Fruit fly (Drosophila melanogaster) whole organism, embryonic: ENCODE results near the gene CG12321.

ENCODE experiments used
- Atf3 ChIP-seq: fragments of 200-800 bp; sonication (Bioruptor generic); optimal IDR thresholded peaks from 3 replicates; lab custom pipeline; 2016; ENCODE audit warnings: missing biosample characterization, missing genetic modification characterization
- CG10274 ChIP-seq: fragments of 200-800 bp; sonication (Bioruptor generic); optimal IDR thresholded peaks from 3 replicates; lab custom pipeline; 2017; ENCODE audit warnings: missing biosample characterization, mild to moderate bottlenecking, missing genetic modification characterization
- CG10462 ChIP-seq: fragments of 200-800 bp; sonication (Bioruptor generic); optimal IDR thresholded peaks from 2 replicates; lab custom pipeline; 2016; ENCODE audit warnings: missing biosample characterization, missing genetic modification characterization
- CG10979 ChIP-seq: fragments of 200-800 bp; sonication (Bioruptor generic); optimal IDR thresholded peaks from 2 replicates; lab custom pipeline; 2018; ENCODE audit warnings: missing biosample characterization, mild to moderate bottlenecking, missing genetic modification characterization, moderate library complexity
- CG11247 ChIP-seq: fragments of 200-800 bp; sonication (Bioruptor generic); IDR thresholded peaks from 2 replicates; pipeline ENCODE4 v1.3.6; 2022; ENCODE audit warnings: missing biosample characterization, missing genetic modification characterization
- CG11456 ChIP-seq: fragments of 200-800 bp; sonication (Bioruptor generic); IDR thresholded peaks from 3 replicates; pipeline ENCODE4 v1.3.6; 2022; ENCODE audit warnings: missing biosample characterization, missing genetic modification characterization
- CG11504 ChIP-seq: fragments of 200-800 bp; sonication (Bioruptor generic); optimal IDR thresholded peaks from 3 replicates; lab custom pipeline; 2019; ENCODE audit warnings: missing biosample characterization, mild to moderate bottlenecking, missing genetic modification characterization, moderate library complexity
- CG12155 ChIP-seq: fragments of 200-800 bp; sonication (Bioruptor generic); optimal IDR thresholded peaks from 3 replicates; lab custom pipeline; 2016; ENCODE audit warnings: missing biosample characterization, missing genetic modification characterization
- CG13123 ChIP-seq: fragments of 200-800 bp; sonication (Bioruptor generic); optimal IDR thresholded peaks from 2 replicates; lab custom pipeline; 2016; ENCODE audit warnings: missing biosample characterization, missing genetic modification characterization
- CG13894 ChIP-seq: fragments of 200-800 bp; sonication (Bioruptor generic); optimal IDR thresholded peaks from 3 replicates; lab custom pipeline; 2018; ENCODE audit warnings: missing biosample characterization, mild to moderate bottlenecking, missing genetic modification characterization, moderate library complexity
- CG14965 ChIP-seq: fragments of 200-800 bp; sonication (Bioruptor generic); optimal IDR thresholded peaks from 2 replicates; lab custom pipeline; 2016; ENCODE audit warnings: missing biosample characterization, missing genetic modification characterization, borderline replicate concordance
- CG15601 ChIP-seq: fragments of 200-800 bp; sonication (Bioruptor generic); optimal IDR thresholded peaks from 3 replicates; lab custom pipeline; 2019; ENCODE audit warnings: missing biosample characterization, mild to moderate bottlenecking, missing genetic modification characterization, moderate library complexity
- CG18764 ChIP-seq: fragments of 200-800 bp; sonication (Bioruptor generic); optimal IDR thresholded peaks from 3 replicates; lab custom pipeline; 2016; ENCODE audit warnings: missing biosample characterization, missing genetic modification characterization
- CG2116 ChIP-seq: fragments of 200-800 bp; sonication (Bioruptor generic); optimal IDR thresholded peaks from 3 replicates; lab custom pipeline; 2018; ENCODE audit warnings: missing biosample characterization, mild to moderate bottlenecking, missing genetic modification characterization
- CG2712 ChIP-seq: fragments of 200-800 bp; optimal IDR thresholded peaks from 3 replicates; lab custom pipeline; 2019; ENCODE audit warnings: missing biosample characterization, mild to moderate bottlenecking, missing genetic modification characterization, moderate library complexity
- CG3407 ChIP-seq: fragments of 200-800 bp; sonication (Bioruptor generic); optimal IDR thresholded peaks from 2 replicates; lab custom pipeline; 2018; ENCODE audit warnings: missing biosample characterization, mild to moderate bottlenecking, missing genetic modification characterization
- CG4328 ChIP-seq: fragments of 200-800 bp; sonication (Bioruptor generic); optimal IDR thresholded peaks from 3 replicates; lab custom pipeline; 2017; ENCODE audit warnings: missing biosample characterization, missing genetic modification reagents, missing genetic modification characterization
- CG4820 ChIP-seq: fragments of 200-800 bp; sonication (Bioruptor generic); optimal IDR thresholded peaks from 3 replicates; lab custom pipeline; 2016; ENCODE audit warnings: missing biosample characterization, missing genetic modification characterization
- CG8388 ChIP-seq: fragments of 200-800 bp; sonication (Bioruptor generic); optimal IDR thresholded peaks from 2 replicates; lab custom pipeline; 2019; ENCODE audit warnings: missing biosample characterization, mild to moderate bottlenecking, missing genetic modification characterization, moderate library complexity
- CG9727 ChIP-seq: fragments of 200-800 bp; sonication (Bioruptor generic); optimal IDR thresholded peaks from 3 replicates; lab custom pipeline; 2017; ENCODE audit warnings: missing biosample characterization, mild to moderate bottlenecking, missing genetic modification characterization
- CkIIα-i1 ChIP-seq: fragments of 200-800 bp; sonication (Bioruptor generic); IDR thresholded peaks from 2 replicates; pipeline ENCODE4 v1.3.6; 2022; ENCODE audit warnings: missing biosample characterization, missing genetic modification characterization
- CoRest ChIP-seq: fragments of 200-800 bp; sonication (Bioruptor generic); optimal IDR thresholded peaks from 3 replicates; lab custom pipeline; 2018; ENCODE audit warnings: missing biosample characterization, mild to moderate bottlenecking, missing genetic modification characterization, moderate library complexity
- Dad ChIP-seq: fragments of 200-800 bp; sonication (Bioruptor generic); optimal IDR thresholded peaks from 3 replicates; lab custom pipeline; 2016; ENCODE audit warnings: missing biosample characterization, missing genetic modification characterization
- Doc2 ChIP-seq: fragments of 200-800 bp; sonication (Bioruptor generic); IDR thresholded peaks from 2 replicates; pipeline ENCODE4 v1.3.6; 2022; ENCODE audit warnings: missing biosample characterization, missing genetic modification characterization
- Ets97D ChIP-seq: fragments of 200-800 bp; sonication (Bioruptor generic); optimal IDR thresholded peaks from 3 replicates; lab custom pipeline; 2016; ENCODE audit warnings: missing biosample characterization, missing genetic modification characterization
- Fer2 ChIP-seq: fragments of 200-800 bp; sonication (Bioruptor generic); optimal IDR thresholded peaks from 2 replicates; lab custom pipeline; 2018; ENCODE audit warnings: missing biosample characterization, mild to moderate bottlenecking, missing genetic modification characterization, moderate library complexity
- Gug ChIP-seq: fragments of 200-800 bp; sonication (Bioruptor generic); IDR thresholded peaks from 4 replicates; pipeline ENCODE4 v1.3.6; 2022; ENCODE audit warnings: missing biosample characterization, missing genetic modification characterization
- Med ChIP-seq: fragments of 200-800 bp; sonication (Bioruptor generic); peaks from one replicate; lab custom pipeline; 2016; ENCODE audit warnings: missing biosample characterization, missing genetic modification characterization, mild to moderate bottlenecking, inconsistent platforms, moderate library complexity
- Myb ChIP-seq: fragments of 200-800 bp; sonication (Bioruptor generic); optimal IDR thresholded peaks from 2 replicates; lab custom pipeline; 2016; ENCODE audit warnings: missing biosample characterization, missing genetic modification characterization
- Nf-YC ChIP-seq: fragments of 200-800 bp; optimal IDR thresholded peaks from 3 replicates; lab custom pipeline; 2019; ENCODE audit warnings: missing biosample characterization, mild to moderate bottlenecking, missing genetic modification characterization, moderate library complexity
- YL-1 ChIP-seq: fragments of 200-800 bp; sonication (Bioruptor generic); optimal IDR thresholded peaks from 3 replicates; lab custom pipeline; 2017; ENCODE audit warnings: missing biosample characterization, mild to moderate bottlenecking, missing genetic modification characterization
- amos ChIP-seq: fragments of 200-800 bp; sonication (Bioruptor generic); IDR thresholded peaks from 2 replicates; pipeline ENCODE4 v1.3.6; 2022; ENCODE audit warnings: missing biosample characterization, missing genetic modification characterization; ENCODE audit not compliant: partially characterized antibody
- ash1 ChIP-seq: fragments of 200-800 bp; sonication (Bioruptor generic); optimal IDR thresholded peaks from 2 replicates; lab custom pipeline; 2018; ENCODE audit warnings: missing biosample characterization, mild to moderate bottlenecking, missing genetic modification characterization
- bbx ChIP-seq: fragments of 200-800 bp; sonication (Bioruptor generic); IDR thresholded peaks from 2 replicates; pipeline ENCODE4 v1.3.6; 2022; ENCODE audit warnings: missing biosample characterization, missing genetic modification characterization; ENCODE audit not compliant: partially characterized antibody
- chm ChIP-seq: fragments of 200-800 bp; sonication (Bioruptor generic); IDR thresholded peaks from 2 replicates; pipeline ENCODE4 v1.3.6; 2022; ENCODE audit warnings: missing biosample characterization, missing genetic modification characterization
- ci ChIP-seq: fragments of 200-800 bp; sonication (Bioruptor generic); IDR thresholded peaks from 3 replicates; pipeline ENCODE4 v1.3.6; 2022; ENCODE audit warnings: missing biosample characterization, missing genetic modification characterization
- da ChIP-seq: fragments of 200-800 bp; sonication (Bioruptor generic); optimal IDR thresholded peaks from 2 replicates; lab custom pipeline; 2016; ENCODE audit warnings: missing biosample characterization, missing genetic modification characterization
- fu2 ChIP-seq: fragments of 200-800 bp; sonication (Bioruptor generic); optimal IDR thresholded peaks from 2 replicates; lab custom pipeline; 2016; ENCODE audit warnings: missing biosample characterization, missing genetic modification characterization
- gro ChIP-seq: fragments of 200-800 bp; sonication (Bioruptor generic); optimal IDR thresholded peaks from 2 replicates; lab custom pipeline; 2016; ENCODE audit warnings: missing biosample characterization, missing genetic modification characterization
- ham ChIP-seq: fragments of 200-800 bp; sonication (Bioruptor generic); IDR thresholded peaks from 2 replicates; pipeline ENCODE4 v1.3.6; 2022; ENCODE audit warnings: missing biosample characterization, missing genetic modification characterization
- hth ChIP-seq: fragments of >200 bp; optimal IDR thresholded peaks from 2 replicates; lab custom pipeline; 2017; ENCODE audit warnings: inconsistent platforms
- insv ChIP-seq, 2 experiments: fragments of 200-800 bp; sonication (Bioruptor generic); optimal IDR thresholded peaks; 3 replicates each; lab custom pipeline; 2016 to 2018; ENCODE audit warnings: missing biosample characterization in 2 of 2, missing genetic modification characterization in 2 of 2
- ken ChIP-seq: fragments of 200-800 bp; sonication (Bioruptor generic); IDR thresholded peaks from 3 replicates; pipeline ENCODE4 v1.3.6; 2022; ENCODE audit warnings: missing biosample characterization, missing genetic modification characterization
- schlank ChIP-seq: fragments of 200-800 bp; sonication (Bioruptor generic); optimal IDR thresholded peaks from 2 replicates; lab custom pipeline; 2018; ENCODE audit warnings: missing biosample characterization, mild to moderate bottlenecking, missing genetic modification characterization
- sens-2 ChIP-seq: fragments of 200-800 bp; sonication (Bioruptor generic); IDR thresholded peaks from 2 replicates; pipeline ENCODE4 v1.3.6; 2022; ENCODE audit warnings: missing biosample characterization, missing genetic modification characterization
- sim ChIP-seq: fragments of 200-800 bp; sonication (Bioruptor generic); IDR thresholded peaks from 2 replicates; pipeline ENCODE4 v1.3.6; 2022; ENCODE audit warnings: missing biosample characterization, missing genetic modification characterization
- sr ChIP-seq: fragments of 200-800 bp; sonication (Bioruptor generic); IDR thresholded peaks from 3 replicates; pipeline ENCODE4 v1.3.6; 2022; ENCODE audit warnings: missing biosample characterization, missing genetic modification characterization
- tll ChIP-seq, 2 experiments: fragments of 200-800 bp in 1 of 2; fragments of >200 bp in 1 of 2; sonication (Bioruptor generic) in 1 of 2; optimal IDR thresholded peaks; 2 replicates each; lab custom pipeline; 2017 to 2019; ENCODE audit warnings: missing biosample characterization in 2 of 2, missing genetic modification characterization in 2 of 2, mild to moderate bottlenecking in 1 of 2, moderate library complexity in 1 of 2
- trem ChIP-seq: fragments of 200-800 bp; optimal IDR thresholded peaks from 3 replicates; lab custom pipeline; 2019; ENCODE audit warnings: missing biosample characterization, mild to moderate bottlenecking, missing genetic modification characterization, moderate library complexity
- wek ChIP-seq: fragments of 200-800 bp; sonication (Bioruptor generic); optimal IDR thresholded peaks from 3 replicates; lab custom pipeline; 2018; ENCODE audit warnings: missing biosample characterization, mild to moderate bottlenecking, missing genetic modification characterization, moderate library complexity

CG12321 gene

DNA sequence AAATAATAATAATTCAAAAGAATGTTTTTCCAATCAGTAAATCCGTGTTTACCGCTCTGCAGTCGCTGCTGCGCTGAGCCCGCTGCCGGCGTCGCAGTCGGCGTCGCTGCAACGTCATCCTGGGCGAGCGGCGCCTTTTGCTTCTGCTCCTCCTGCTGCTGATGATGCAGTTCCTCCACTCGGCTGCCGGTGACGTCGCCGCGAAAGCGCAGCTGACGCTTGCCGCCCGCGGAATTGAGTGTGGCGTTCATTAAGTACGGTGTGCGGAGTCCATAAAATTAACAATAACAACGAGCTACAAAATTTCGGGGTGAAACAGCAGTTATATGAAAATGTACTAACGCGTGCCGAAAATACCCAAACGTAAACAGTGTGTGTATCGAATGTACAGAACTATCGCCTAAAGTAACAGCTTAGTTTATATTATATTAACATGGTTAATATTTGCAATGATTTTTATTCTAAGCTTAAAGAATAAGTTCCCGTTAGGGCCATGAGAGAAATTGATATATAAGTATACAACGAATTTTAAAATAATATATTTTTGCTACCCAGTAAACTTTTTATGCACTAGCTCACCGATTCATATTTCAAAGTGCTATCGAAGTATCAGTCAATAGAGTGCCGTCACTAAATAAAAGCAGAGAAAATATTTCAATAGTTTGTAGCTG lies 24.3 kb downstream of the CG12321 start, which contains the start of the genes CG7218 and Cbp20 (continued):
- TF ChIP-seq insv (GFP tag; optimal IDR thresholded peaks at IDR 0.05; lab: Kevin White, UChicago) (peak in 1 of 2 experiments; percentile 75), CG2712 (peak; percentile 74), YL-1 (peak; percentile 79), CG4820 (GFP tag; lab: Kevin White, UChicago) (peak; percentile 57), trem (tag; lab: Kevin White, UChicago) (peak; percentile 83), Dad (GFP tag; lab: Kevin White, UChicago) (peak; percentile 16), ash1 (GFP tag; lab: Kevin White, UChicago) (no peak), CkIIα-i1 (GFP tag; lab: Robert Waterston, UW) (no peak), CG13123 (GFP tag; lab: Kevin White, UChicago) (peak; percentile 65), CG11456 (GFP tag; lab: Robert Waterston, UW) (peak; percentile 90), CG4328 (GFP tag; lab: Kevin White, UChicago) (peak; percentile 47), CG9727 (GFP tag; lab: Kevin White, UChicago) (peak; percentile 59), CG15601 (tag; lab: Kevin White, UChicago) (peak; percentile 64), CG18764 (GFP tag; lab: Kevin White, UChicago) (peak; percentile 47), ken (GFP tag; lab: Robert Waterston, UW) (peak; percentile 84), tll (GFP tag; optimal IDR thresholded peaks at IDR 0.05; lab: Kevin White, UChicago) (peak in 1 of 2 experiments; percentile 47), Atf3 (peak; percentile 51), CG8388 (peak; percentile 43), CG10274 (GFP tag; lab: Kevin White, UChicago) (no peak), CG3407 (no peak), CG11504 (tag; lab: Kevin White, UChicago) (peak; percentile 70), hth (no peak), sr (GFP tag; lab: Robert Waterston, UW) (no peak), bbx (GFP tag; lab: Robert Waterston, UW) (peak; percentile 74), schlank (tag; lab: Kevin White, UChicago) (no peak), Doc2 (GFP tag; lab: Robert Waterston, UW) (no peak), da (GFP tag; lab: Kevin White, UChicago) (peak; percentile 2), Med (peak; percentile 95), Fer2 (tag; lab: Kevin White, UChicago) (peak; percentile 56), Myb (peak; percentile 45), chm (peak; percentile 58; the same call in 1 of the 2 replicates), ci (GFP tag; lab: Robert Waterston, UW) (peak; percentile 78), CG14965 (no peak), sim (GFP tag; lab: Robert Waterston, UW) (no peak), CG11247 (GFP tag; lab: Robert Waterston, UW) (peak; percentile 80), ham (GFP tag; lab: Robert Waterston, UW) (no peak), CoRest (tag; lab: Kevin White, UChicago) (peak; percentile 84), CG10462 (GFP tag; lab: Kevin White, UChicago) (peak; percentile 45), Nf-YC (tag; lab: Kevin White, UChicago) (peak; percentile 68), sens-2 (peak; percentile 48; the same call in 1 of the 2 replicates), CG10979 (tag; lab: Kevin White, UChicago) (peak; percentile 52), wek (no peak), CG12155 (GFP tag; lab: Kevin White, UChicago) (peak; percentile 81), amos (GFP tag; lab: Robert Waterston, UW) (peak; percentile 81), CG13894 (peak; percentile 69), Gug (GFP tag; lab: Robert Waterston, UW) (peak; percentile 91), CG2116 (GFP tag; lab: Kevin White, UChicago) (peak; percentile 83), Ets97D (GFP tag; lab: Kevin White, UChicago) (peak; percentile 60), fu2 (GFP tag; lab: Kevin White, UChicago) (peak; percentile 32), gro (GFP tag; lab: Kevin White, UChicago) (peak; percentile 10)
